Worm (Caenorhabditis elegans) whole organism, L4 larva: Measurements from ENCODE around the gene inx-3.

Source experiments
- D1046.2 ChIP-seq: fragments of 200-800 bp; sonication (Bioruptor generic); IDR thresholded peaks from 2 replicates; pipeline ENCODE4 v1.3.6; 2022; ENCODE audit warnings: missing genetic modification characterization, missing compliant biosample characterization
- R02D3.7 ChIP-seq: fragments of 150-350 bp; sonication (generic microtip); optimal IDR thresholded peaks from 3 replicates; lab custom pipeline; 2014; ENCODE audit warnings: missing biosample characterization, missing genetic modification characterization
- T26A8.4 ChIP-seq: fragments of 200-800 bp; sonication (Bioruptor generic); IDR thresholded peaks from 2 replicates; pipeline ENCODE4 v1.3.6; 2022; ENCODE audit warnings: missing genetic modification characterization, missing compliant biosample characterization
- Y105C5A.15 ChIP-seq: fragments of 200-800 bp; sonication (Bioruptor generic); IDR thresholded peaks from 2 replicates; pipeline ENCODE4 v1.3.6; 2022; ENCODE audit warnings: missing genetic modification characterization, missing compliant biosample characterization
- Y48G9A.11 ChIP-seq: fragments of 200-800 bp; sonication (Bioruptor generic); IDR thresholded peaks from 2 replicates; pipeline ENCODE4 v1.3.6; 2022; ENCODE audit warnings: missing genetic modification reagents, missing genetic modification characterization, missing compliant biosample characterization
- ZK337.2 ChIP-seq: fragments of 200-800 bp; sonication (Bioruptor generic); IDR thresholded peaks from 2 replicates; pipeline ENCODE4 v1.3.6; 2022; ENCODE audit warnings: missing genetic modification reagents, missing genetic modification characterization, missing compliant biosample characterization
- ZK546.5 ChIP-seq, 2 experiments: sonication (generic microtip); optimal IDR thresholded peaks; 2 replicates each; lab custom pipeline; 2017; ENCODE audit warnings: missing biosample characterization in 2 of 2, missing genetic modification characterization in 2 of 2
- aha-1 ChIP-seq: fragments of 150-350 bp; peaks from one replicate; lab custom pipeline; 2014; ENCODE audit warnings: missing biosample characterization, missing genetic modification characterization
- ama-1 ChIP-seq: fragments of 150-350 bp; optimal IDR thresholded peaks from 2 replicates; lab custom pipeline; 2014; ENCODE audit warnings: inconsistent platforms, mixed read lengths
- ceh-32 ChIP-seq: sonication (generic microtip); optimal IDR thresholded peaks from 2 replicates; lab custom pipeline; 2016; ENCODE audit warnings: mild to moderate bottlenecking, missing genetic modification characterization, missing compliant biosample characterization; ENCODE audit not compliant: poor library complexity
- ceh-62 ChIP-seq: sonication (generic microtip); optimal IDR thresholded peaks from 2 replicates; lab custom pipeline; 2017; ENCODE audit warnings: missing biosample characterization, missing genetic modification characterization
- ceh-82 ChIP-seq: sonication (generic microtip); optimal IDR thresholded peaks from 2 replicates; lab custom pipeline; 2017; ENCODE audit warnings: missing biosample characterization, missing genetic modification characterization
- ces-1 ChIP-seq: fragments of 150-350 bp; sonication (generic microtip); optimal IDR thresholded peaks from 4 replicates; lab custom pipeline; 2014; ENCODE audit warnings: missing biosample characterization, missing genetic modification reagents, missing genetic modification characterization
- ctbp-1 ChIP-seq: fragments of 200-800 bp; sonication (Bioruptor generic); IDR thresholded peaks from 2 replicates; pipeline ENCODE4 v1.3.6; 2022; ENCODE audit warnings: missing genetic modification reagents, missing genetic modification characterization, missing compliant biosample characterization
- daf-16 ChIP-seq, 3 experiments: sonication (generic microtip); optimal IDR thresholded peaks; 2 replicates each; lab custom pipeline; 2016 to 2017; ENCODE audit warnings: missing genetic modification characterization in 3 of 3, missing genetic modification reagents in 3 of 3, mild to moderate bottlenecking in 2 of 3, missing compliant biosample characterization in 2 of 3, missing biosample characterization in 1 of 3, moderate library complexity in 1 of 3
- daf-19 ChIP-seq: fragments of 200-800 bp; sonication (Bioruptor generic); conservative IDR thresholded peaks from 2 replicates; pipeline ENCODE4 v1.3.6; 2022; ENCODE audit warnings: missing genetic modification characterization, missing compliant biosample characterization
- daf-8 ChIP-seq: fragments of 200-800 bp; sonication (Bioruptor generic); IDR thresholded peaks from 2 replicates; pipeline ENCODE4 v1.3.6; 2022; ENCODE audit warnings: missing genetic modification characterization, missing compliant biosample characterization
- dpl-1 ChIP-seq: fragments of 150-350 bp; optimal IDR thresholded peaks from 2 replicates; lab custom pipeline; 2014; ENCODE audit warnings: missing biosample characterization, missing genetic modification reagents, missing genetic modification characterization
- egl-43 ChIP-seq: fragments of 200-800 bp; sonication (Bioruptor generic); IDR thresholded peaks from 2 replicates; pipeline ENCODE4 v1.3.6; 2022; ENCODE audit warnings: missing genetic modification reagents, missing genetic modification characterization, missing compliant biosample characterization
- hif-1 ChIP-seq, 2 experiments: sonication (generic microtip); optimal IDR thresholded peaks; 2 replicates each; lab custom pipeline; 2016 to 2017; ENCODE audit warnings: missing compliant biosample characterization in 2 of 2, missing genetic modification characterization in 2 of 2, missing genetic modification reagents in 2 of 2, missing genotype in 2 of 2, mild to moderate bottlenecking in 1 of 2
- hlh-11 ChIP-seq: fragments of 200-800 bp; sonication (Bioruptor generic); optimal IDR thresholded peaks from 2 replicates; lab custom pipeline; 2018; ENCODE audit warnings: mild to moderate bottlenecking, missing genetic modification characterization, missing compliant biosample characterization
- jun-1 ChIP-seq: fragments of 150-350 bp; optimal IDR thresholded peaks from 2 replicates; lab custom pipeline; 2014; ENCODE audit warnings: missing biosample characterization, missing genetic modification reagents, missing genetic modification characterization
- lin-15B ChIP-seq: fragments of 150-350 bp; sonication (generic microtip); optimal IDR thresholded peaks from 3 replicates; lab custom pipeline; 2014; ENCODE audit warnings: missing biosample characterization, missing genetic modification characterization
- lin-38 ChIP-seq: fragments of 200-800 bp; sonication (Bioruptor generic); IDR thresholded peaks from 2 replicates; pipeline ENCODE4 v1.3.6; 2022; ENCODE audit warnings: missing genetic modification reagents, missing genetic modification characterization, missing compliant biosample characterization
- lsy-2 ChIP-seq, 2 experiments: fragments of 150-350 bp in 1 of 2; sonication (generic microtip) in 1 of 2; optimal IDR thresholded peaks; 2 replicates each; lab custom pipeline; 2014 to 2017; ENCODE audit warnings: missing biosample characterization in 2 of 2, missing genetic modification characterization in 2 of 2
- madf-5 ChIP-seq, 2 experiments: fragments of 200-800 bp; sonication (Bioruptor generic); IDR thresholded peaks; 2 replicates each; pipeline ENCODE4 v1.3.6; 2022; ENCODE audit warnings: missing compliant biosample characterization in 2 of 2, missing genetic modification characterization in 2 of 2
- madf-9 ChIP-seq: fragments of 200-800 bp; sonication (Bioruptor generic); conservative IDR thresholded peaks from 2 replicates; pipeline ENCODE4 v1.3.6; 2022; ENCODE audit warnings: missing genetic modification reagents, missing genetic modification characterization, missing compliant biosample characterization
- mdt-29 ChIP-seq: fragments of 200-800 bp; sonication (Bioruptor generic); IDR thresholded peaks from 2 replicates; pipeline ENCODE4 v1.3.6; 2022; ENCODE audit warnings: missing genetic modification reagents, missing genetic modification characterization, missing compliant biosample characterization
- nhr-102 ChIP-seq: sonication (generic microtip); optimal IDR thresholded peaks from 2 replicates; lab custom pipeline; 2016; ENCODE audit warnings: mild to moderate bottlenecking, missing genetic modification characterization, moderate library complexity, missing compliant biosample characterization
- nhr-11 ChIP-seq: fragments of 150-350 bp; optimal IDR thresholded peaks from 2 replicates; lab custom pipeline; 2014; ENCODE audit warnings: missing biosample characterization, missing genetic modification characterization
- nhr-28 ChIP-seq: fragments of 150-350 bp; optimal IDR thresholded peaks from 2 replicates; lab custom pipeline; 2014; ENCODE audit warnings: missing biosample characterization, missing genetic modification characterization
- nhr-48 ChIP-seq: sonication (generic microtip); optimal IDR thresholded peaks from 2 replicates; lab custom pipeline; 2016; ENCODE audit warnings: mild to moderate bottlenecking, missing genetic modification characterization, missing compliant biosample characterization
- pha-4 ChIP-seq, 2 experiments: fragments of 150-350 bp in 1 of 2; fragments of 200-800 bp in 1 of 2; sonication (Bioruptor generic) in 1 of 2; IDR thresholded peaks in 1 of 2; optimal IDR thresholded peaks in 1 of 2; 2 replicates each; pipeline versions ENCODE4 v1.3.6 to Lab custom; 2014 to 2022; ENCODE audit warnings: missing genetic modification characterization in 2 of 2, missing genetic modification reagents in 2 of 2, missing biosample characterization in 1 of 2, missing compliant biosample characterization in 1 of 2
- pqm-1 ChIP-seq: sonication (generic microtip); optimal IDR thresholded peaks from 2 replicates; lab custom pipeline; 2017; ENCODE audit warnings: missing biosample characterization, missing genetic modification characterization
- saeg-2 ChIP-seq: fragments of 200-800 bp; sonication (Bioruptor generic); IDR thresholded peaks from 2 replicates; pipeline ENCODE4 v1.3.6; 2022; ENCODE audit warnings: missing genetic modification reagents, missing genetic modification characterization, missing compliant biosample characterization
- spr-1 ChIP-seq: sonication (generic microtip); optimal IDR thresholded peaks from 2 replicates; lab custom pipeline; 2016; ENCODE audit warnings: mild to moderate bottlenecking, missing genetic modification characterization, missing compliant biosample characterization
- unc-130 ChIP-seq: sonication (generic microtip); optimal IDR thresholded peaks from 2 replicates; lab custom pipeline; 2016; ENCODE audit warnings: missing genetic modification reagents, missing genetic modification characterization, missing compliant biosample characterization
- unc-39 ChIP-seq: sonication (generic microtip); optimal IDR thresholded peaks from 2 replicates; lab custom pipeline; 2017; ENCODE audit warnings: missing biosample characterization, missing genetic modification characterization
- vab-7 ChIP-seq: fragments of 200-800 bp; sonication (Bioruptor generic); IDR thresholded peaks from 2 replicates; pipeline ENCODE4 v1.3.6; 2022; ENCODE audit warnings: missing genetic modification reagents, missing genetic modification characterization, missing compliant biosample characterization
- zfp-2 ChIP-seq: sonication (generic microtip); optimal IDR thresholded peaks from 2 replicates; lab custom pipeline; 2016; ENCODE audit warnings: mild to moderate bottlenecking, missing genetic modification characterization, missing compliant biosample characterization
- zfp-3 ChIP-seq: fragments of 200-800 bp; sonication (Bioruptor generic); conservative IDR thresholded peaks from 2 replicates; pipeline ENCODE4 v1.3.6; 2022; ENCODE audit warnings: missing genetic modification reagents, missing genetic modification characterization, missing compliant biosample characterization
- zip-11 ChIP-seq: fragments of 200-800 bp; sonication (Bioruptor generic); IDR thresholded peaks from 2 replicates; pipeline ENCODE4 v1.3.6; 2022; ENCODE audit warnings: missing genetic modification characterization, missing compliant biosample characterization

The inx-3 gene

ce11 chrX:5984581-5985039 is 11.3 kb upstream of the inx-3 start, which contains the start of gene klp-13 (continued):
- TF ChIP-seq ctbp-1 (GFP tag; lab: Robert Waterston, UW) (peak; percentile 75), ZK337.2 (GFP tag; lab: Robert Waterston, UW) (no peak), nhr-48 (tag; lab: Kevin White, UChicago) (peak; percentile 64), zfp-2 (tag; lab: Kevin White, UChicago) (peak; percentile 60), unc-39 (tag; lab: Kevin White, UChicago) (no peak), saeg-2 (0 out of 2 replicates have a peak, but pooled peaks have one; percentile 28), ceh-62 (no peak), R02D3.7 (tag; lab: Kevin White, UChicago) (no peak), D1046.2 (GFP tag; lab: Robert Waterston, UW) (no peak), unc-130 (GFP tag; lab: Kevin White, UChicago) (no peak), mdt-29 (GFP tag; lab: Robert Waterston, UW) (no peak), spr-1 (tag; lab: Kevin White, UChicago) (no peak), zip-11 (GFP tag; lab: Robert Waterston, UW) (no peak), lin-38 (no peak; the same call in 1 of the 2 replicates), ZK546.5 (tag; optimal IDR thresholded peaks at IDR 0.05; lab: Kevin White, UChicago) (peak in 1 of 2 experiments; percentile 86), lin-15B (tag; lab: Kevin White, UChicago) (no peak), pha-4 (GFP tag; IDR thresholded peaks at IDR 0.05; lab: Robert Waterston, UW) (peak; percentile 36; the same call in 1 of the 2 replicates), pha-4 (tag; optimal IDR thresholded peaks at IDR 0.05; lab: Kevin White, UChicago) (no peak), ceh-32 (tag; lab: Kevin White, UChicago) (no peak), madf-9 (GFP tag; lab: Robert Waterston, UW) (peak; percentile 68; the same call in 1 of the 2 replicates), zfp-3 (GFP tag; lab: Robert Waterston, UW) (no peak), Y48G9A.11 (GFP tag; lab: Robert Waterston, UW) (no peak), T26A8.4 (peak; percentile 56; the same call in 1 of the 2 replicates), jun-1 (peak; percentile 68)

ce11 chrX:5985720-5986119 is 10.2 kb upstream of the inx-3 start:
- TF ChIP-seq pqm-1 (tag; lab: Kevin White, UChicago) = peak; percentile 32
- TF ChIP-seq nhr-28 (tag; lab: Kevin White, UChicago) = peak; percentile 20
- TF ChIP-seq hlh-11 = peak; percentile 6
- TF ChIP-seq vab-7 (GFP tag; lab: Robert Waterston, UW) = no peak

ce11 chrX:5987910-5988309 is 8.0 kb upstream of the inx-3 start:
- no peak for TF ChIP-seq Y105C5A.15 (GFP tag; lab: Robert Waterston, UW)
- no peak for TF ChIP-seq daf-19
- no peak for TF ChIP-seq egl-43
- TF ChIP-seq ama-1 (lab: Kevin White, UChicago) = no peak
- no peak for TF ChIP-seq ceh-82 (tag; lab: Kevin White, UChicago)
- no peak for TF ChIP-seq nhr-11 (tag; lab: Kevin White, UChicago)
- no peak for TF ChIP-seq ZK337.2 (GFP tag; lab: Robert Waterston, UW)
- TF ChIP-seq aha-1 (tag; lab: Kevin White, UChicago) = no peak
- no peak for TF ChIP-seq ceh-62
- no peak for TF ChIP-seq ctbp-1 (GFP tag; lab: Robert Waterston, UW)
- no peak for TF ChIP-seq Y48G9A.11 (GFP tag; lab: Robert Waterston, UW)
- TF ChIP-seq nhr-102 (tag; lab: Kevin White, UChicago) = no peak
- TF ChIP-seq daf-8 (GFP tag; lab: Robert Waterston, UW) = no peak
- TF ChIP-seq dpl-1 (GFP tag; lab: Kevin White, UChicago) = no peak
- no peak for TF ChIP-seq lsy-2 (tag; optimal IDR thresholded peaks at IDR 0.05; lab: Kevin White, UChicago)
- TF ChIP-seq daf-16 (GFP tag; optimal IDR thresholded peaks at IDR 0.05; lab: Kevin White, UChicago) = no peak
- no peak for TF ChIP-seq daf-16 (tag; optimal IDR thresholded peaks at IDR 0.05; lab: Kevin White, UChicago)
- TF ChIP-seq ces-1 (GFP tag; lab: Kevin White, UChicago) = no peak
- TF ChIP-seq hif-1 (tag; optimal IDR thresholded peaks at IDR 0.05; lab: Kevin White, UChicago) = no peak
- TF ChIP-seq madf-5 (GFP tag; IDR thresholded peaks at IDR 0.05; lab: Robert Waterston, UW) = no peak
- TF ChIP-seq, all 104 proteins: peak for 0
